Worm (Caenorhabditis elegans): Measurements from ENCODE around the gene Y69H2.9.

DNA sequence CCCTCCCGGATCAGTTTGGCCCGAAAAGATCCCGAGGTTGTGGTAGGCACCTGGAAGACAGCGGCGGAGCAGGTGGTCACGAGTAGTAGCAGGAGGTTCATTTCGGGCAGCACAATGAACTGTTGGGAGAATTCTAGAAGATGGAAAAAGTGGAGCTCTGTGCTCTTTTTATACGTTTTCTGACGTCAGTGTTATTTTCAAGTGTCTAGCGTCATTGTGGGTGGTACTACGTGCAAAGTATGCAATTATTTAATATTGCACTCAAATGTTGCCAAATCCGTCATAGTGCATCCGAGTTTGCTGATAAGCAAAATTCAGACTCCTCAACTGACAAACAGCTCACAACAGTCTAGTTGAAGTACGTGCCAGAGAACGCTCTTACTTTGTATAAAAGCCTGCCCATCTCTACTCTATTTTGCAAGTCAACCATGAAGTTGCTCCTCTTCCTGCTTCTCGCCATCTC lies 30.3 kb downstream of the Y69H2.9 start, which contains the start of the genes asp-18 and scl-19:
- TF ChIP-seq flt-1 (GFP tag; IDR thresholded peaks at IDR 0.05) (no peak), klf-2 (GFP tag; conservative IDR thresholded peaks at IDR 0.05) (no peak)
